Fruit fly (Drosophila melanogaster) whole organism, adult: ENCODE data around the gene Ptpa.

Experiments
- CG11617 ChIP-seq: fragments of 200-800 bp; sonication (Bioruptor generic); optimal IDR thresholded peaks from 2 replicates; lab custom pipeline; 2017; ENCODE audit warnings: mild to moderate bottlenecking, missing biosample characterization, missing genetic modification reagents, missing genetic modification characterization
- CG12768 ChIP-seq: fragments of 200-800 bp; sonication (Bioruptor generic); optimal IDR thresholded peaks from 2 replicates; lab custom pipeline; 2017; ENCODE audit warnings: missing biosample characterization, missing genetic modification characterization, mild to moderate bottlenecking, moderate library complexity, missing genetic modification reagents
- CG33017 ChIP-seq: fragments of 200-800 bp; sonication (Bioruptor generic); optimal IDR thresholded peaks from 2 replicates; lab custom pipeline; 2018; ENCODE audit warnings: missing biosample characterization, mild to moderate bottlenecking, missing genetic modification characterization, moderate library complexity
- CG5204 ChIP-seq: fragments of 200-800 bp; sonication (Bioruptor generic); optimal IDR thresholded peaks from 2 replicates; lab custom pipeline; 2016; ENCODE audit warnings: missing biosample characterization, missing genetic modification characterization
- CG7101 ChIP-seq: fragments of 200-800 bp; sonication (Bioruptor generic); optimal IDR thresholded peaks from 2 replicates; lab custom pipeline; 2018; ENCODE audit warnings: missing biosample characterization, mild to moderate bottlenecking, missing genetic modification characterization, moderate library complexity
- Clk ChIP-seq: fragments of 200-800 bp; sonication (Bioruptor generic); optimal IDR thresholded peaks from 2 replicates; lab custom pipeline; 2017; ENCODE audit warnings: missing biosample characterization, missing genetic modification characterization
- bab1 ChIP-seq: fragments of 200-800 bp; sonication (Bioruptor generic); optimal IDR thresholded peaks from 3 replicates; lab custom pipeline; 2019; ENCODE audit warnings: missing biosample characterization, mild to moderate bottlenecking, missing genetic modification characterization, moderate library complexity
- cnc ChIP-seq, 2 experiments: fragments of >200 bp; optimal IDR thresholded peaks; 2 replicates each; lab custom pipeline; 2017
- kay ChIP-seq: fragments of 200-800 bp; sonication (Bioruptor generic); peaks from one replicate; lab custom pipeline; 2016; ENCODE audit warnings: missing biosample characterization, missing genetic modification characterization, borderline replicate concordance
- pad ChIP-seq: fragments of 200-800 bp; sonication (Bioruptor generic); optimal IDR thresholded peaks from 3 replicates; lab custom pipeline; 2017; ENCODE audit warnings: missing biosample characterization, missing genetic modification characterization, mild to moderate bottlenecking, moderate library complexity, missing genetic modification reagents
- tj ChIP-seq: fragments of 200-800 bp; sonication (Bioruptor generic); optimal IDR thresholded peaks from 3 replicates; lab custom pipeline; 2017; ENCODE audit warnings: missing biosample characterization, mild to moderate bottlenecking, missing genetic modification characterization, moderate library complexity
- toe ChIP-seq: fragments of 200-800 bp; sonication (Bioruptor generic); optimal IDR thresholded peaks from 2 replicates; lab custom pipeline; 2016; ENCODE audit warnings: missing biosample characterization, missing genetic modification characterization

- TF ChIP-seq kay (GFP tag; lab: Kevin White, UChicago): no peak
- no peak for TF ChIP-seq Clk
- TF ChIP-seq CG7101: no peak
- no peak for TF ChIP-seq toe (GFP tag; lab: Kevin White, UChicago)
- TF ChIP-seq bab1: no peak
- no peak for TF ChIP-seq tj (GFP tag; lab: Kevin White, UChicago)
- TF ChIP-seq pad (GFP tag; lab: Kevin White, UChicago): no peak
- TF ChIP-seq CG12768 (GFP tag; lab: Kevin White, UChicago): no peak
- no peak for TF ChIP-seq CG5204 (GFP tag; lab: Kevin White, UChicago)
- TF ChIP-seq CG33017: no peak
- no peak for TF ChIP-seq cnc (optimal IDR thresholded peaks at IDR 0.05; lab: Kevin White, UChicago)
- TF ChIP-seq CG11617 (GFP tag; lab: Kevin White, UChicago): no peak
Measured at dm6 chr2L:3355791-3356190, 21.0 kb upstream of the Ptpa start.
